Worm (Caenorhabditis elegans) whole organism, early embryonic: ENCODE data around the gene F07F6.2.

Experiments
- B0310.2 ChIP-seq: sonication (generic microtip); optimal IDR thresholded peaks from 2 replicates; lab custom pipeline; 2016; ENCODE audit warnings: mild to moderate bottlenecking, missing genetic modification characterization, missing compliant biosample characterization
- F13C5.2 ChIP-seq: sonication (generic microtip); optimal IDR thresholded peaks from 2 replicates; lab custom pipeline; 2017; ENCODE audit warnings: mild to moderate bottlenecking, missing genetic modification characterization, inconsistent platforms, missing compliant biosample characterization
- aly-1 ChIP-seq: sonication (generic microtip); optimal IDR thresholded peaks from 2 replicates; lab custom pipeline; 2016; ENCODE audit warnings: missing genetic modification characterization, missing compliant biosample characterization
- ama-1 ChIP-seq: fragments of 150-350 bp; optimal IDR thresholded peaks from 2 replicates; lab custom pipeline; 2014
- ceh-13 ChIP-seq: fragments of 200-800 bp; sonication (Bioruptor generic); optimal IDR thresholded peaks from 2 replicates; lab custom pipeline; 2018; ENCODE audit warnings: mild to moderate bottlenecking, missing genetic modification characterization, missing compliant biosample characterization
- ceh-36 ChIP-seq: sonication (generic microtip); optimal IDR thresholded peaks from 2 replicates; lab custom pipeline; 2016; ENCODE audit warnings: missing genetic modification characterization, inconsistent platforms, missing compliant biosample characterization
- ets-7 ChIP-seq: sonication (generic microtip); optimal IDR thresholded peaks from 2 replicates; lab custom pipeline; 2016; ENCODE audit warnings: missing genotype, missing genetic modification characterization, missing compliant biosample characterization
- flt-1 ChIP-seq: fragments of 200-800 bp; sonication (Bioruptor generic); IDR thresholded peaks from 2 replicates; pipeline ENCODE4 v1.3.6; 2022; ENCODE audit warnings: missing genetic modification characterization, missing compliant biosample characterization
- hmbx-1 ChIP-seq: sonication (generic microtip); optimal IDR thresholded peaks from 2 replicates; lab custom pipeline; 2016; ENCODE audit warnings: mild to moderate bottlenecking, missing genetic modification characterization, missing compliant biosample characterization
- hmg-4 ChIP-seq: fragments of 200-800 bp; sonication (Bioruptor generic); optimal IDR thresholded peaks from 2 replicates; lab custom pipeline; 2018; ENCODE audit warnings: mild to moderate bottlenecking, missing genetic modification characterization, missing compliant biosample characterization
- hnd-1 ChIP-seq: sonication (generic microtip); optimal IDR thresholded peaks from 2 replicates; lab custom pipeline; 2016; ENCODE audit warnings: missing genetic modification characterization, missing compliant biosample characterization
- pes-1 ChIP-seq: fragments of 200-800 bp; sonication (Bioruptor generic); IDR thresholded peaks from 2 replicates; pipeline ENCODE4 v1.3.6; 2022; ENCODE audit warnings: missing genetic modification reagents, missing genetic modification characterization, missing compliant biosample characterization
- scrt-1 ChIP-seq: fragments of 200-800 bp; sonication (Bioruptor generic); IDR thresholded peaks from 2 replicates; pipeline ENCODE4 v1.3.6; 2022; ENCODE audit warnings: missing genetic modification characterization, missing compliant biosample characterization
- sea-1 ChIP-seq: fragments of 200-800 bp; sonication (Bioruptor generic); conservative IDR thresholded peaks from 2 replicates; pipeline ENCODE4 v1.3.6; 2022; ENCODE audit warnings: missing genetic modification characterization, missing compliant biosample characterization
- tbx-11 ChIP-seq: fragments of 200-800 bp; sonication (Bioruptor generic); IDR thresholded peaks from 2 replicates; pipeline ENCODE4 v1.3.6; 2022; ENCODE audit warnings: missing genetic modification characterization, missing compliant biosample characterization
- tbx-37 ChIP-seq: fragments of 200-800 bp; sonication (Bioruptor generic); conservative IDR thresholded peaks from 2 replicates; pipeline ENCODE4 v1.3.6; 2022; ENCODE audit warnings: missing genetic modification reagents, missing genetic modification characterization, missing compliant biosample characterization
- tra-4 ChIP-seq: sonication (generic microtip); optimal IDR thresholded peaks from 2 replicates; lab custom pipeline; 2017; ENCODE audit warnings: missing genetic modification characterization, missing compliant biosample characterization

Gene F07F6.2

DNA sequence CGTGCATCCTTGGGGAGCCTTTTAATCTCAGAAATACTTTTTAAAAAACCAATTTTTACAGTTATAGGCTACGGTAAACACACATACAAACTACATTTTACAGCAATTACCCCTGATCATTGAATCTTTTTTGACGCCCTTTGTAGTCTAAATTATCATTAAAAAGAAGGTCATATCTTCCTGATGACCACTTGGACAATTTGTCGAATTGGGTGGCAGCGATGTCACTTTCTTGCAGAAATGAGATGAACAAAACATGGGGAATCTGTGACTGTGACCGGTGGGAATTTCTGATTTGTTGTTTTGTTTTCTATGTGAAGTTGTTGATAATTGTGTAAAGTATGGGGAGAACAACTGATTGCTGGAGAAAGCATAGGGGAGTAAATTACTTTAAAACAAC is 19.6 kb downstream of the F07F6.2 start:
- no peak for TF ChIP-seq ceh-13 (GFP tag; lab: Kevin White, UChicago)
- no peak for TF ChIP-seq flt-1
- no peak for TF ChIP-seq F13C5.2 (tag; lab: Kevin White, UChicago)
- TF ChIP-seq tbx-37 (GFP tag; lab: Robert Waterston, UW): no peak
- no peak for TF ChIP-seq hmg-4 (GFP tag; lab: Kevin White, UChicago)
- no peak for TF ChIP-seq pes-1 (GFP tag; lab: Robert Waterston, UW)
- no peak for TF ChIP-seq aly-1 (tag; lab: Kevin White, UChicago)
- TF ChIP-seq tra-4: no peak
- no peak for TF ChIP-seq scrt-1 (GFP tag; lab: Robert Waterston, UW)
- TF ChIP-seq ceh-36 (tag; lab: Kevin White, UChicago): no peak
- no peak for TF ChIP-seq ama-1
- no peak for TF ChIP-seq sea-1 (GFP tag; lab: Robert Waterston, UW)
- TF ChIP-seq tbx-11 (GFP tag; lab: Robert Waterston, UW): no peak
- no peak for TF ChIP-seq hnd-1 (tag; lab: Kevin White, UChicago)
- TF ChIP-seq hmbx-1: no peak
- TF ChIP-seq ets-7 (tag; lab: Kevin White, UChicago): no peak
- TF ChIP-seq B0310.2 (tag; lab: Kevin White, UChicago): no peak

DNA sequence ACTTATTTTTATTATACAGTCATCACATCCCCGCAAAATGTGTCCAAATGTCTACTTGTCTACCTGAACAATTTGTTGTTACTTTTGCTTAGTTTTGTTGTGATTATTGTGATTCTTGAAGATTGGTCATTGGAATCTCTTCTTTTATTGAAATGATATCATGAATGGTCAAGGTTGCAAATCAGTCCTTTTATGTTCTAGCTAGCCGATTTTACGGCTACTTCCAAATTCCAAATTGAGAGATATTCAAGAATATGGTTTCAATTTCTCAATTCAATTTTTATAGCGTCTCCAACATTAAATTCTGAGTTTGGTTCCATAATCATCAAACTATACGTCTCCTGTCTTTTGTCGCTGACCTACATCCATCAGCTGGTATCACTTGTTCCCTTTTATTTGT is 21.3 kb downstream of the F07F6.2 start:
- TF ChIP-seq aly-1 (tag; lab: Kevin White, UChicago): no peak
- TF ChIP-seq ets-7 (tag; lab: Kevin White, UChicago): no peak
- no peak for TF ChIP-seq pes-1 (GFP tag; lab: Robert Waterston, UW)
- TF ChIP-seq ceh-13 (GFP tag; lab: Kevin White, UChicago): no peak
- TF ChIP-seq sea-1 (GFP tag; lab: Robert Waterston, UW): no peak
- TF ChIP-seq hnd-1 (tag; lab: Kevin White, UChicago): no peak
- no peak for TF ChIP-seq tbx-11 (GFP tag; lab: Robert Waterston, UW)
- TF ChIP-seq scrt-1 (GFP tag; lab: Robert Waterston, UW): no peak
- TF ChIP-seq ama-1: no peak
- TF ChIP-seq ceh-36 (tag; lab: Kevin White, UChicago): no peak
- no peak for TF ChIP-seq hmg-4 (GFP tag; lab: Kevin White, UChicago)
- TF ChIP-seq tbx-37 (GFP tag; lab: Robert Waterston, UW): no peak
- no peak for TF ChIP-seq F13C5.2 (tag; lab: Kevin White, UChicago)
- TF ChIP-seq B0310.2 (tag; lab: Kevin White, UChicago): no peak
- TF ChIP-seq hmbx-1: no peak
- TF ChIP-seq tra-4: no peak
- TF ChIP-seq flt-1: no peak

DNA sequence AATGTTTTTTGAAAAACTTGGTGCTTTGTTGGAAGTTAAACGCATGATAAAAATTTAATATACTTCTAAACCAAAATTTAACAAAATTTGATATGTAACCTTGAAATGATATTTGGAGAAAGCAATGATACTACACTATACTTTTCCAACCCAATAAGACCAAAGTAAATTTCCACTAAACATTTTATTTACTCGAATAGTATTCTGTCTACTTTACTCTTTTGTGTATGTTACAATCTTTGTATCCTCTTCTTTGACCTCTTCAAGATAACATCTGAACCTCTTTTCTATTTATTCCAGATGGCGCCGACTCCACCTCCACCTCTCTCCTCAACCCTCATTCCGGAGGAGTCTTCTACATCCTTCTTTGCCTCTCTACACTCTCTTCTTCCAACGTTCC is 23.5 kb downstream of the F07F6.2 start, which contains the start of gene dhs-5:
dhs-5 (plus strand) TSS at position 301 of the 400 bp plus-strand sequence.
- TF ChIP-seq sea-1 (GFP tag; lab: Robert Waterston, UW) (no peak), tbx-37 (GFP tag; lab: Robert Waterston, UW) (no peak), ceh-36 (tag; lab: Kevin White, UChicago) (no peak), B0310.2 (tag; lab: Kevin White, UChicago) (no peak), hnd-1 (tag; lab: Kevin White, UChicago) (no peak), F13C5.2 (tag; lab: Kevin White, UChicago) (no peak), tbx-11 (GFP tag; lab: Robert Waterston, UW) (no peak), hmg-4 (GFP tag; lab: Kevin White, UChicago) (no peak), ama-1 (no peak), pes-1 (GFP tag; lab: Robert Waterston, UW) (no peak), scrt-1 (GFP tag; lab: Robert Waterston, UW) (no peak), hmbx-1 (no peak), aly-1 (tag; lab: Kevin White, UChicago) (no peak), ceh-13 (GFP tag; lab: Kevin White, UChicago) (no peak), tra-4 (no peak), flt-1 (no peak)

- TF ChIP-seq ceh-36 (tag; lab: Kevin White, UChicago): no peak
- TF ChIP-seq tbx-37 (GFP tag; lab: Robert Waterston, UW): no peak
- no peak for TF ChIP-seq ama-1
- no peak for TF ChIP-seq hmg-4 (GFP tag; lab: Kevin White, UChicago)
- TF ChIP-seq ceh-13 (GFP tag; lab: Kevin White, UChicago): no peak
- TF ChIP-seq B0310.2 (tag; lab: Kevin White, UChicago): no peak
- TF ChIP-seq hmbx-1: no peak
- no peak for TF ChIP-seq flt-1
- no peak for TF ChIP-seq hnd-1 (tag; lab: Kevin White, UChicago)
- no peak for TF ChIP-seq sea-1 (GFP tag; lab: Robert Waterston, UW)
- no peak for TF ChIP-seq scrt-1 (GFP tag; lab: Robert Waterston, UW)
- no peak for TF ChIP-seq ets-7 (tag; lab: Kevin White, UChicago)
- no peak for TF ChIP-seq pes-1 (GFP tag; lab: Robert Waterston, UW)
- TF ChIP-seq tra-4: no peak
- TF ChIP-seq aly-1 (tag; lab: Kevin White, UChicago): no peak
Measured at ce11 chrII:5455650-5456355, 25.8 kb downstream of the F07F6.2 start, which contains the start of gene daz-1. TSS of gene daz-1 (plus strand) at chrII:5456305.

ce11 chrII:5458683-5459410 is 28.8 kb downstream of the F07F6.2 start:
- no peak for TF ChIP-seq tra-4
- TF ChIP-seq sea-1 (GFP tag; lab: Robert Waterston, UW): no peak
- no peak for TF ChIP-seq ceh-36 (tag; lab: Kevin White, UChicago)
- TF ChIP-seq tbx-37 (GFP tag; lab: Robert Waterston, UW): no peak
- TF ChIP-seq aly-1 (tag; lab: Kevin White, UChicago): no peak
- no peak for TF ChIP-seq scrt-1 (GFP tag; lab: Robert Waterston, UW)

DNA sequence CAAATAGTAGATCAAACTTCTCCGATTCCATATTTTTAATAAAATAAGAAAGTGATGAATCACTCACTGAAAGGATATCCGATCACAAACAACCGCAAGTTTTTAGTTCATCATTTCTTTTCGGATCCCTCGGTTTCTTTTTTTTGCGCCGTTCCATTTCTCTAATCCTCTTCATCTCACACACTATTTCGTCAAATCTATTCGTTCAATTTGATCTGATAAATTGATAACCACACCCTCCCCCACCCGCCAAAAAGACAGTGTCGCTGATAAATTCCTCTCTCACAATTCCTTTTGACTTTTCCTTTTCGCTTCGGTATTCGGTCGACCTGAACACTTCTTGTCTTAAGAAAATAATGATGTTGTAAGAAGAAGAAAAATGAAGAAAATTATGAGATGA is 29.5 kb downstream of the F07F6.2 start:
- no peak for TF ChIP-seq ama-1
- no peak for TF ChIP-seq sea-1 (GFP tag; lab: Robert Waterston, UW)
- no peak for TF ChIP-seq hnd-1 (tag; lab: Kevin White, UChicago)
- TF ChIP-seq scrt-1 (GFP tag; lab: Robert Waterston, UW): no peak
- no peak for TF ChIP-seq ceh-13 (GFP tag; lab: Kevin White, UChicago)
- no peak for TF ChIP-seq flt-1
- TF ChIP-seq B0310.2 (tag; lab: Kevin White, UChicago): no peak
- TF ChIP-seq F13C5.2 (tag; lab: Kevin White, UChicago): no peak
- no peak for TF ChIP-seq hmg-4 (GFP tag; lab: Kevin White, UChicago)
- no peak for TF ChIP-seq hmbx-1
- no peak for TF ChIP-seq tbx-37 (GFP tag; lab: Robert Waterston, UW)
